Fruit fly (Drosophila melanogaster) whole organism, embryonic: ENCODE results near the gene Frmd5.
A peak's percentile ranks its signal among the peaks of the same experiment; 100 is the strongest.

ENCODE experiments used
- Atf6 ChIP-seq: fragments of 200-800 bp; sonication (Bioruptor generic); IDR thresholded peaks from 2 replicates; pipeline ENCODE4 v1.3.6; 2022; ENCODE audit warnings: missing biosample characterization, missing genetic modification characterization
- BtbVII ChIP-seq: fragments of 200-800 bp; sonication (Bioruptor generic); optimal IDR thresholded peaks from 3 replicates; lab custom pipeline; 2017; ENCODE audit warnings: missing biosample characterization, mild to moderate bottlenecking, missing genetic modification characterization
- Bteb2 ChIP-seq: fragments of 200-800 bp; sonication (Bioruptor generic); optimal IDR thresholded peaks from 2 replicates; lab custom pipeline; 2016; ENCODE audit warnings: missing biosample characterization, missing genetic modification characterization
- CG11085 ChIP-seq: fragments of 200-800 bp; sonication (Bioruptor generic); IDR thresholded peaks from 2 replicates; pipeline ENCODE4 v1.3.6; 2022; ENCODE audit warnings: missing biosample characterization, missing genetic modification characterization
- CG13123 ChIP-seq: fragments of 200-800 bp; sonication (Bioruptor generic); optimal IDR thresholded peaks from 2 replicates; lab custom pipeline; 2016; ENCODE audit warnings: missing biosample characterization, missing genetic modification characterization
- CG13775 ChIP-seq: fragments of 200-800 bp; sonication (Bioruptor generic); optimal IDR thresholded peaks from 3 replicates; lab custom pipeline; 2017; ENCODE audit warnings: missing biosample characterization, mild to moderate bottlenecking, missing genetic modification characterization
- CG17361 ChIP-seq: fragments of 200-800 bp; sonication (Bioruptor generic); IDR thresholded peaks from 3 replicates; pipeline ENCODE4 v1.3.6; 2022; ENCODE audit warnings: missing biosample characterization, missing genetic modification characterization
- CG17568 ChIP-seq: fragments of 200-800 bp; sonication (Bioruptor generic); optimal IDR thresholded peaks from 2 replicates; lab custom pipeline; 2018; ENCODE audit warnings: missing biosample characterization, mild to moderate bottlenecking, missing genetic modification characterization, moderate library complexity
- CG18599 ChIP-seq: fragments of 200-800 bp; sonication (Bioruptor generic); optimal IDR thresholded peaks from 3 replicates; lab custom pipeline; 2017; ENCODE audit warnings: missing biosample characterization, missing genetic modification characterization, mild to moderate bottlenecking, moderate library complexity, missing genetic modification reagents
- CG2875 ChIP-seq: fragments of 200-800 bp; sonication (Bioruptor generic); optimal IDR thresholded peaks from 2 replicates; lab custom pipeline; 2017; ENCODE audit warnings: missing biosample characterization, mild to moderate bottlenecking, missing genetic modification characterization, missing genetic modification reagents
- CG33213 ChIP-seq: fragments of 200-800 bp; sonication (Bioruptor generic); optimal IDR thresholded peaks from 3 replicates; lab custom pipeline; 2016; ENCODE audit warnings: missing biosample characterization, missing genetic modification characterization
- CG34224 ChIP-seq: fragments of 200-800 bp; sonication (Bioruptor generic); IDR thresholded peaks from 3 replicates; pipeline ENCODE4 v1.3.6; 2022; ENCODE audit warnings: missing biosample characterization, missing genetic modification characterization; ENCODE audit not compliant: partially characterized antibody
- CG4282 ChIP-seq: fragments of 200-800 bp; sonication (Bioruptor generic); optimal IDR thresholded peaks from 2 replicates; lab custom pipeline; 2016; ENCODE audit warnings: missing biosample characterization, missing genetic modification characterization
- CG4360 ChIP-seq: fragments of 200-800 bp; sonication (Bioruptor generic); IDR thresholded peaks from 2 replicates; pipeline ENCODE4 v1.3.6; 2022; ENCODE audit warnings: missing biosample characterization, missing genetic modification characterization
- CG43689 ChIP-seq: fragments of 200-800 bp; sonication (Bioruptor generic); IDR thresholded peaks from 2 replicates; pipeline ENCODE4 v1.3.6; 2022; ENCODE audit warnings: missing biosample characterization, missing genetic modification characterization
- CG5180 ChIP-seq: fragments of 200-800 bp; sonication (Bioruptor generic); optimal IDR thresholded peaks from 3 replicates; lab custom pipeline; 2017; ENCODE audit warnings: missing biosample characterization, missing genetic modification characterization, mild to moderate bottlenecking, moderate library complexity, missing genetic modification reagents
- CG6813 ChIP-seq: fragments of 200-800 bp; sonication (Bioruptor generic); optimal IDR thresholded peaks from 2 replicates; lab custom pipeline; 2017; ENCODE audit warnings: missing biosample characterization, missing genetic modification characterization, mild to moderate bottlenecking, moderate library complexity, missing genetic modification reagents
- CG7357 ChIP-seq: fragments of 200-800 bp; sonication (Bioruptor generic); IDR thresholded peaks from 3 replicates; pipeline ENCODE4 v1.3.6; 2022; ENCODE audit warnings: missing biosample characterization, missing genetic modification characterization
- CG7839 ChIP-seq: fragments of 200-800 bp; sonication (Bioruptor generic); optimal IDR thresholded peaks from 3 replicates; lab custom pipeline; 2018; ENCODE audit warnings: missing biosample characterization, mild to moderate bottlenecking, missing genetic modification characterization, moderate library complexity
- CG8089 ChIP-seq: fragments of 200-800 bp; sonication (Bioruptor generic); optimal IDR thresholded peaks from 3 replicates; lab custom pipeline; 2016; ENCODE audit warnings: missing biosample characterization, missing genetic modification characterization
- CG9817 ChIP-seq: fragments of 200-800 bp; sonication (Bioruptor generic); optimal IDR thresholded peaks from 2 replicates; lab custom pipeline; 2018; ENCODE audit warnings: missing biosample characterization, mild to moderate bottlenecking, missing genetic modification characterization, moderate library complexity
- Ets65A ChIP-seq: fragments of 200-800 bp; sonication (Bioruptor generic); peaks from one replicate; lab custom pipeline; 2016; ENCODE audit warnings: missing biosample characterization, missing genetic modification characterization
- Fer3 ChIP-seq: fragments of 200-800 bp; sonication (Bioruptor generic); optimal IDR thresholded peaks from 2 replicates; lab custom pipeline; 2018; ENCODE audit warnings: missing biosample characterization, mild to moderate bottlenecking, missing genetic modification characterization, moderate library complexity
- HHEX ChIP-seq: fragments of 200-800 bp; sonication (Bioruptor generic); optimal IDR thresholded peaks from 3 replicates; lab custom pipeline; 2017; ENCODE audit warnings: missing biosample characterization, mild to moderate bottlenecking, missing genetic modification characterization, missing genetic modification reagents
- HLH3B ChIP-seq: fragments of 200-800 bp; sonication (Bioruptor generic); IDR thresholded peaks from 2 replicates; pipeline ENCODE4 v1.3.6; 2022; ENCODE audit warnings: missing biosample characterization, missing genetic modification characterization
- HLH54F ChIP-seq: fragments of 200-800 bp; sonication (Bioruptor generic); optimal IDR thresholded peaks from 3 replicates; lab custom pipeline; 2016; ENCODE audit warnings: missing biosample characterization, missing genetic modification characterization
- Hr39 ChIP-seq: fragments of >200 bp; optimal IDR thresholded peaks from 2 replicates; lab custom pipeline; 2017
- MBD-R2 ChIP-seq: fragments of 200-800 bp; sonication (Bioruptor generic); IDR thresholded peaks from 2 replicates; pipeline ENCODE4 v1.3.6; 2022; ENCODE audit warnings: missing biosample characterization, missing genetic modification characterization
- NFAT ChIP-seq: fragments of 200-800 bp; sonication (Bioruptor generic); IDR thresholded peaks from 2 replicates; pipeline ENCODE4 v1.3.6; 2022; ENCODE audit warnings: missing biosample characterization, missing genetic modification characterization
- Nf-YB ChIP-seq: fragments of 200-800 bp; sonication (Bioruptor generic); optimal IDR thresholded peaks from 3 replicates; lab custom pipeline; 2019; ENCODE audit warnings: missing biosample characterization, mild to moderate bottlenecking, missing genetic modification characterization, moderate library complexity
- Scr ChIP-seq: fragments of 200-800 bp; sonication (Bioruptor generic); IDR thresholded peaks from 2 replicates; pipeline ENCODE4 v1.3.6; 2022; ENCODE audit warnings: missing biosample characterization, missing genetic modification characterization; ENCODE audit not compliant: partially characterized antibody
- YL-1 ChIP-seq: fragments of 200-800 bp; sonication (Bioruptor generic); optimal IDR thresholded peaks from 3 replicates; lab custom pipeline; 2017; ENCODE audit warnings: missing biosample characterization, mild to moderate bottlenecking, missing genetic modification characterization
- ap ChIP-seq: fragments of 200-800 bp; sonication (Bioruptor generic); IDR thresholded peaks from 2 replicates; pipeline ENCODE4 v1.3.6; 2022; ENCODE audit warnings: missing biosample characterization, missing genetic modification characterization
- bowl ChIP-seq: fragments of 200-800 bp; sonication (Bioruptor generic); IDR thresholded peaks from 2 replicates; pipeline ENCODE4 v1.3.6; 2022; ENCODE audit warnings: missing biosample characterization, missing genetic modification characterization
- caup ChIP-seq: fragments of 200-800 bp; sonication (Bioruptor generic); optimal IDR thresholded peaks from 3 replicates; lab custom pipeline; 2017; ENCODE audit warnings: missing biosample characterization, mild to moderate bottlenecking, missing genetic modification characterization, moderate library complexity; ENCODE audit not compliant: severe bottlenecking
- chm ChIP-seq: fragments of 200-800 bp; sonication (Bioruptor generic); IDR thresholded peaks from 2 replicates; pipeline ENCODE4 v1.3.6; 2022; ENCODE audit warnings: missing biosample characterization, missing genetic modification characterization
- dati ChIP-seq: fragments of 200-800 bp; sonication (Bioruptor generic); IDR thresholded peaks from 2 replicates; pipeline ENCODE4 v1.3.6; 2022; ENCODE audit warnings: missing biosample characterization, missing genetic modification characterization
- dimm ChIP-seq: fragments of 200-800 bp; sonication (Bioruptor generic); IDR thresholded peaks from 2 replicates; pipeline ENCODE4 v1.3.6; 2022; ENCODE audit warnings: missing biosample characterization, missing genetic modification characterization
- dpn ChIP-seq, 2 experiments: fragments of 200-800 bp; sonication (Bioruptor generic); optimal IDR thresholded peaks; 3 replicates each; lab custom pipeline; 2016; ENCODE audit warnings: missing biosample characterization in 2 of 2, missing genetic modification characterization in 2 of 2
- ftz-f1 ChIP-seq: fragments of 200-800 bp; sonication (Bioruptor generic); optimal IDR thresholded peaks from 2 replicates; lab custom pipeline; 2016; ENCODE audit warnings: missing biosample characterization, missing genetic modification characterization
- grau ChIP-seq: fragments of 200-800 bp; optimal IDR thresholded peaks from 3 replicates; lab custom pipeline; 2019; ENCODE audit warnings: missing biosample characterization, mild to moderate bottlenecking, missing genetic modification characterization, moderate library complexity
- gt ChIP-seq: fragments of 200-800 bp; sonication (Bioruptor generic); IDR thresholded peaks from 2 replicates; pipeline ENCODE4 v1.3.6; 2022; ENCODE audit warnings: missing biosample characterization, missing genetic modification characterization
- lbe ChIP-seq: fragments of 200-800 bp; sonication (Bioruptor generic); optimal IDR thresholded peaks from 2 replicates; lab custom pipeline; 2016; ENCODE audit warnings: missing biosample characterization, mild to moderate bottlenecking, missing genetic modification characterization
- mld ChIP-seq: fragments of 200-800 bp; sonication (Bioruptor generic); IDR thresholded peaks from 3 replicates; pipeline ENCODE4 v1.3.6; 2022; ENCODE audit warnings: missing biosample characterization, missing genetic modification characterization; ENCODE audit not compliant: partially characterized antibody
- sd ChIP-seq: fragments of 200-800 bp; sonication (Bioruptor generic); optimal IDR thresholded peaks from 3 replicates; lab custom pipeline; 2018; ENCODE audit warnings: missing biosample characterization, mild to moderate bottlenecking, missing genetic modification characterization, moderate library complexity
- tna ChIP-seq: fragments of 200-800 bp; sonication (Bioruptor generic); IDR thresholded peaks from 2 replicates; pipeline ENCODE4 v1.3.6; 2022; ENCODE audit warnings: missing biosample characterization, missing genetic modification characterization; ENCODE audit not compliant: partially characterized antibody
- unpg ChIP-seq: fragments of 200-800 bp; sonication (Bioruptor generic); optimal IDR thresholded peaks from 3 replicates; lab custom pipeline; 2018; ENCODE audit warnings: missing biosample characterization, mild to moderate bottlenecking, missing genetic modification characterization, moderate library complexity
- vnd ChIP-seq: fragments of 200-800 bp; sonication (Bioruptor generic); IDR thresholded peaks from 3 replicates; pipeline ENCODE4 v1.3.6; 2022; ENCODE audit warnings: missing biosample characterization, missing genetic modification characterization; ENCODE audit not compliant: partially characterized antibody
- wek ChIP-seq: fragments of 200-800 bp; sonication (Bioruptor generic); optimal IDR thresholded peaks from 3 replicates; lab custom pipeline; 2018; ENCODE audit warnings: missing biosample characterization, mild to moderate bottlenecking, missing genetic modification characterization, moderate library complexity
- zfh1 ChIP-seq: fragments of 200-800 bp; sonication (Bioruptor generic); IDR thresholded peaks from 3 replicates; pipeline ENCODE4 v1.3.6; 2022; ENCODE audit warnings: missing biosample characterization, missing genetic modification characterization

Gene Frmd5

dm6 chr2L:10339212-10339721 is 5.0 kb upstream of the Frmd5 start, which contains the start of gene SamDC (continued):
- TF ChIP-seq Bteb2 (GFP tag; lab: Kevin White, UChicago) (no peak), CG4282 (no peak), sd (peak; percentile 27), lbe (GFP tag; lab: Kevin White, UChicago) (peak; percentile 13), Ets65A (peak; percentile 14), CG34224 (GFP tag; lab: Robert Waterston, UW) (peak; percentile 79), CG5180 (GFP tag; lab: Kevin White, UChicago) (peak; percentile 59), CG17568 (no peak), caup (GFP tag; lab: Kevin White, UChicago) (peak; percentile 45), CG13123 (GFP tag; lab: Kevin White, UChicago) (peak; percentile 12), MBD-R2 (GFP tag; lab: Robert Waterston, UW) (peak; percentile 78), CG2875 (GFP tag; lab: Kevin White, UChicago) (no peak), mld (GFP tag; lab: Robert Waterston, UW) (peak; percentile 85), Atf6 (GFP tag; lab: Robert Waterston, UW) (peak; percentile 46; the same call in 1 of the 2 replicates), Fer3 (tag; lab: Kevin White, UChicago) (peak; percentile 34), CG7357 (GFP tag; lab: Robert Waterston, UW) (peak; percentile 96), wek (GFP tag; lab: Kevin White, UChicago) (peak; percentile 13), ap (no peak), CG43689 (no peak), NFAT (GFP tag; lab: Robert Waterston, UW) (peak; percentile 71; the same call in 1 of the 2 replicates), CG13775 (GFP tag; lab: Kevin White, UChicago) (peak; percentile 45), YL-1 (GFP tag; lab: Kevin White, UChicago) (peak; percentile 61), HLH3B (GFP tag; lab: Robert Waterston, UW) (peak; percentile 52; the same call in 1 of the 2 replicates), dpn (GFP tag; optimal IDR thresholded peaks at IDR 0.05; lab: Kevin White, UChicago) (peak; percentile 33 to 47), zfh1 (GFP tag; lab: Robert Waterston, UW) (peak; percentile 37; the same call in 1 of the 3 replicates), CG4360 (0 out of 2 replicates have a peak, but pooled peaks have one; percentile 31), bowl (GFP tag; lab: Robert Waterston, UW) (no peak), CG11085 (GFP tag; lab: Robert Waterston, UW) (no peak), CG6813 (GFP tag; lab: Kevin White, UChicago) (peak; percentile 46), Hr39 (lab: Kevin White, UChicago) (no peak), CG17361 (peak; percentile 4), gt (GFP tag; lab: Robert Waterston, UW) (no peak), BtbVII (GFP tag; lab: Kevin White, UChicago) (peak; percentile 36), Nf-YB (GFP tag; lab: Kevin White, UChicago) (peak; percentile 4), CG33213 (GFP tag; lab: Kevin White, UChicago) (peak; percentile 34), CG8089 (GFP tag; lab: Kevin White, UChicago) (no peak), CG9817 (tag; lab: Kevin White, UChicago) (peak; percentile 29), chm (GFP tag; lab: Robert Waterston, UW) (no peak; the same call in 1 of the 2 replicates), HHEX (peak; percentile 48), ftz-f1 (GFP tag; lab: Kevin White, UChicago) (no peak), Scr (GFP tag; lab: Robert Waterston, UW) (peak; percentile 85), dati (GFP tag; lab: Robert Waterston, UW) (no peak), tna (GFP tag; lab: Robert Waterston, UW) (peak; percentile 77), vnd (GFP tag; lab: Robert Waterston, UW) (peak; percentile 59; the same call in 2 of the 3 replicates), HLH54F (peak; percentile 23), CG18599 (no peak), unpg (GFP tag; lab: Kevin White, UChicago) (peak; percentile 57), CG7839 (tag; lab: Kevin White, UChicago) (peak; percentile 52), dimm (GFP tag; lab: Robert Waterston, UW) (no peak), grau (peak; percentile 62)
